Worm (Caenorhabditis elegans) whole organism, mixed stage, embryonic: Measurements from ENCODE around the gene sqd-1.

ENCODE experiments used
- lin-13 ChIP-seq: fragments of 150-350 bp; optimal IDR thresholded peaks from 2 replicates; lab custom pipeline; 2014; ENCODE audit warnings: missing biosample characterization, missing genetic modification characterization
- lsy-2 ChIP-seq: fragments of 150-350 bp; optimal IDR thresholded peaks from 2 replicates; lab custom pipeline; 2014; ENCODE audit warnings: missing biosample characterization, missing genetic modification characterization
- mls-2 ChIP-seq: sonication (generic microtip); optimal IDR thresholded peaks from 2 replicates; lab custom pipeline; 2016; ENCODE audit warnings: mild to moderate bottlenecking, missing genetic modification characterization, moderate library complexity, missing compliant biosample characterization
- nhr-12 ChIP-seq: fragments of 150-350 bp; optimal IDR thresholded peaks from 2 replicates; lab custom pipeline; 2014; ENCODE audit warnings: missing biosample characterization, missing genetic modification characterization
- nhr-237 ChIP-seq: fragments of 150-350 bp; optimal IDR thresholded peaks from 2 replicates; lab custom pipeline; 2014; ENCODE audit warnings: missing biosample characterization, missing genetic modification characterization
- nhr-76 ChIP-seq: sonication (generic microtip); optimal IDR thresholded peaks from 2 replicates; lab custom pipeline; 2017; ENCODE audit warnings: missing biosample characterization, missing genetic modification characterization
- pha-4 ChIP-seq: fragments of 150-350 bp; optimal IDR thresholded peaks from 2 replicates; lab custom pipeline; 2018; ENCODE audit warnings: missing biosample characterization, missing genetic modification reagents, missing genetic modification characterization
- sem-2 ChIP-seq: fragments of 200-800 bp; sonication (Bioruptor generic); optimal IDR thresholded peaks from 2 replicates; lab custom pipeline; 2018; ENCODE audit warnings: mild to moderate bottlenecking, missing genetic modification characterization, missing compliant biosample characterization
- snpc-4 ChIP-seq: fragments of 150-350 bp; optimal IDR thresholded peaks from 2 replicates; lab custom pipeline; 2014; ENCODE audit warnings: missing biosample characterization, missing genetic modification characterization
- sptf-1 ChIP-seq: sonication (generic microtip); optimal IDR thresholded peaks from 2 replicates; lab custom pipeline; 2017; ENCODE audit warnings: mild to moderate bottlenecking, missing genetic modification characterization, moderate library complexity, missing compliant biosample characterization
- unc-39 ChIP-seq: fragments of 150-350 bp; optimal IDR thresholded peaks from 2 replicates; lab custom pipeline; 2014; ENCODE audit warnings: missing biosample characterization, missing genetic modification characterization
- unc-62 ChIP-seq: fragments of 150-350 bp; optimal IDR thresholded peaks from 2 replicates; lab custom pipeline; 2014; ENCODE audit warnings: missing biosample characterization, missing genetic modification reagents, missing genetic modification characterization
- ztf-11 ChIP-seq: fragments of 150-350 bp; optimal IDR thresholded peaks from 2 replicates; lab custom pipeline; 2014; ENCODE audit warnings: missing biosample characterization, missing genetic modification characterization

DNA sequence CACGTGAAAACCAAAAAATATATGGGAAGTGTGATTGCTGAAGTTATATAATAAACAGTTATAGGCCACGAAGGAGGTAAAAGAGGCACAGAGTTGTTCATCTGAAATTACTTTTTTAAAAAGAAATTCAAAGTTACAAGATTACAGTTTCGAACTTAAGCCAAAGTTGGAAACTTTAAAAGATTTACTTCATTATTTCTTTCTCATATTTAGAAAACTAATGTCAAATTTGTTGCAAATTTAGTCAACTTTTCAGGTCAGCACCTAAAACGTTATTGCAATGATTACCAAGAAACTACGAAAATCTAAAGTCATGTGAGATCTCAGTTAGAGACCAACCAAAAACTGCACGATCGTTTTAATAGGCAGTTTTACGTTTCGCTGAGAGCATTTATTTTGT is 20.3 kb upstream of the sqd-1 start, which contains the start of gene srv-25:
- no peak for TF ChIP-seq nhr-237 (tag; lab: Kevin White, UChicago)
- TF ChIP-seq nhr-76, result no peak
- no peak for TF ChIP-seq unc-39 (tag; lab: Kevin White, UChicago)
- no peak for TF ChIP-seq nhr-12 (tag; lab: Kevin White, UChicago)
- TF ChIP-seq sptf-1 (tag; lab: Kevin White, UChicago), result no peak
- TF ChIP-seq unc-62 (GFP tag; lab: Kevin White, UChicago), result no peak
- TF ChIP-seq lin-13 (tag; lab: Kevin White, UChicago), result no peak
- TF ChIP-seq pha-4 (tag; lab: Kevin White, UChicago), result no peak
- TF ChIP-seq mls-2 (tag; lab: Kevin White, UChicago), result no peak
- TF ChIP-seq snpc-4, result no peak
- TF ChIP-seq sem-2 (GFP tag; lab: Kevin White, UChicago), result no peak
- no peak for TF ChIP-seq lsy-2 (tag; lab: Kevin White, UChicago)
- TF ChIP-seq ztf-11 (tag; lab: Kevin White, UChicago), result no peak
